Fruit fly (Drosophila melanogaster): ENCODE results near the gene eIF1A.
A peak's percentile ranks its signal among the peaks of the same experiment; 100 is the strongest.

Gene eIF1A

DNA sequence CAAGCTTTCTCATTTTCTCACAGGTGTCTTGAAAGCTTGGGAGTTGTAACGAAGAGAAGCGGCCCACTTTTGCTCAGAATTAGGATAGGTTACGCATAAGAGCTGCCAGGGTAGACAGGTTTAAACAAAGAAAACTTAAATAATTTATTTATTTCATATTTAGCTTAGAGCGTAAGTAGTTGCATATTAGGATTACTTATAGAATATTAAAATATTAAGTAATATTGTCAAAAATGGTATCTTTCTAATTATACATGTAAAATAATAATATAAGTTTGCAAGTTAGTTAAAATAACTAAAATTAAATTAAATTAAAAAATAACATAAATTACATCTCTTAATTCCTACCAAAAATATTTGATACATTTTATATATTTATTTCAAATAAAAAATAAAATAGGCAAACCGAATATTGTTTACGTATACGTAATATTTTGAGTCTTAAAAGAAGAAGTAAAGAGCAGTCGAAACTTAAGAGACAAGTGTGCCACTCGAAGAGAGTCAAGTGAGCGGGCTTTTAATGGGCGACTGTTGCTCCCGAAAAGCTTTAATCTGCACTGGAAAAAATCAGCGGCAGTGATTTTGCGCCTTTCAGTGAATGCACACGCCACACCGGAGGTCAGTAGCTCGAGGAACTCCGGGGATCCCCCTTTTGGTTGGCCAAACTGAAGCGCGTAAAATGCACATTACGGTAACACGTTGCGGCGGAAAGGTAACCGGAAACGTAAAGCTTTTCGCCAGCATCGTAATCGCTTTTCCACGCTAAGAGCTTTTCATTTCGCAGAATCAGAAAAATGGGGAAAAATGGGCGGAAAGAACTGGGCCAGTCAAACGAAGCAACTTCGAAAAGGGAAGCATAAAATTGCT lies 40.6 kb downstream of the eIF1A start (continued):
- TF ChIP-seq crc (GFP tag; optimal IDR thresholded peaks at IDR 0.05) = no peak
- TF ChIP-seq vnd (GFP tag; IDR thresholded peaks at IDR 0.05; ENCODE audit: partially characterized antibody) = no peak
- TF ChIP-seq stc (GFP tag; IDR thresholded peaks at IDR 0.05) = 0 out of 2 replicates have a peak, but pooled peaks have one; percentile 32
- peak; percentile 93 for TF ChIP-seq scrt (GFP tag; optimal IDR thresholded peaks at IDR 0.05)
- TF ChIP-seq CG12744 (GFP tag; optimal IDR thresholded peaks at IDR 0.05) = no peak
- TF ChIP-seq her (GFP tag; optimal IDR thresholded peaks at IDR 0.05) = peak; percentile 48
- TF ChIP-seq CG13287 (GFP tag; IDR thresholded peaks at IDR 0.05; ENCODE audit: partially characterized antibody) = peak; percentile 28; the same call in 1 of the 2 replicates
- TF ChIP-seq CG4404 (GFP tag; IDR thresholded peaks at IDR 0.05) = no peak
- TF ChIP-seq Hand (GFP tag; optimal IDR thresholded peaks at IDR 0.05) = peak; percentile 27
- TF ChIP-seq pho (GFP tag; optimal IDR thresholded peaks at IDR 0.05) = peak; percentile 20
- TF ChIP-seq nerfin-2 (GFP tag; IDR thresholded peaks at IDR 0.05; ENCODE audit: partially characterized antibody) = no peak
- TF ChIP-seq CG6791 (GFP tag; IDR thresholded peaks at IDR 0.05; ENCODE audit: partially characterized antibody) = no peak
- no peak for TF ChIP-seq cato (GFP tag; optimal IDR thresholded peaks at IDR 0.05; ENCODE audit: borderline replicate concordance)
- peak; percentile 44 for TF ChIP-seq CG18599 (GFP tag; optimal IDR thresholded peaks at IDR 0.05)
- TF ChIP-seq CG7745 (tag; optimal IDR thresholded peaks at IDR 0.05) = no peak
- no peak for TF ChIP-seq YL-1 (GFP tag; optimal IDR thresholded peaks at IDR 0.05)
- TF ChIP-seq Xrp1 (GFP tag; IDR thresholded peaks at IDR 0.05) = peak; percentile 28; the same call in 1 of the 2 replicates
- peak; percentile 4 for TF ChIP-seq Dek (tag; optimal IDR thresholded peaks at IDR 0.05)
- TF ChIP-seq pan (optimal IDR thresholded peaks at IDR 0.05) = no peak
- peak in 1 of 2 experiments; percentile 47 for TF ChIP-seq pan (GFP tag; optimal IDR thresholded peaks at IDR 0.05 in 1 of 2, IDR thresholded peaks at IDR 0.05 in 1 of 2)
- no peak for TF ChIP-seq HmgZ (tag; optimal IDR thresholded peaks at IDR 0.05)
- TF ChIP-seq Ets65A (GFP tag) = peak; percentile 88
- no peak for TF ChIP-seq wdn (GFP tag; IDR thresholded peaks at IDR 0.05)
- TF ChIP-seq nom (GFP tag; optimal IDR thresholded peaks at IDR 0.05) = no peak
- no peak for TF ChIP-seq fd96Cb (tag; optimal IDR thresholded peaks at IDR 0.05)
- no peak for TF ChIP-seq CG10654 (GFP tag; optimal IDR thresholded peaks at IDR 0.05)
- TF ChIP-seq dmrt99B (tag; optimal IDR thresholded peaks at IDR 0.05) = peak; percentile 15
- no peak for TF ChIP-seq bsh (GFP tag; optimal IDR thresholded peaks at IDR 0.05)
- peak; percentile 78 for TF ChIP-seq ci (GFP tag; IDR thresholded peaks at IDR 0.05)
- peak; percentile 54; the same call in 1 of the 2 replicates for TF ChIP-seq slbo (GFP tag; IDR thresholded peaks at IDR 0.05)
- peak; percentile 10 for TF ChIP-seq NfI (GFP tag; optimal IDR thresholded peaks at IDR 0.05)
- TF ChIP-seq NK7.1 (GFP tag; optimal IDR thresholded peaks at IDR 0.05) = no peak
- TF ChIP-seq Bgb (GFP tag; IDR thresholded peaks at IDR 0.05; ENCODE audit: partially characterized antibody) = no peak
- TF ChIP-seq Usf (GFP tag; optimal IDR thresholded peaks at IDR 0.05) = no peak
- peak; percentile 28 for TF ChIP-seq PHDP (tag; optimal IDR thresholded peaks at IDR 0.05)
- TF ChIP-seq disco-r (GFP tag; optimal IDR thresholded peaks at IDR 0.05) = peak; percentile 30
- no peak for TF ChIP-seq sr (GFP tag; IDR thresholded peaks at IDR 0.05)
- TF ChIP-seq Hmx (GFP tag; optimal IDR thresholded peaks at IDR 0.05) = no peak
- no peak for TF ChIP-seq CG13123 (GFP tag; optimal IDR thresholded peaks at IDR 0.05)
- no peak for TF ChIP-seq pnt (GFP tag; optimal IDR thresholded peaks at IDR 0.05)
- 0 out of 3 replicates have a peak, but pooled peaks have one; percentile 34 for TF ChIP-seq Mrtf (GFP tag; IDR thresholded peaks at IDR 0.05)
- TF ChIP-seq grau (tag; optimal IDR thresholded peaks at IDR 0.05) = peak; percentile 46
- TF ChIP-seq lov (optimal IDR thresholded peaks at IDR 0.05) = no peak
- TF ChIP-seq lov (GFP tag; IDR thresholded peaks at IDR 0.05) = 0 out of 3 replicates have a peak, but pooled peaks have one; percentile 47
- no peak for TF ChIP-seq Nf-YC (tag; optimal IDR thresholded peaks at IDR 0.05)
- peak; percentile 39; the same call in 1 of the 3 replicates for TF ChIP-seq ken (GFP tag; IDR thresholded peaks at IDR 0.05)
- peak; percentile 38 for TF ChIP-seq sob (GFP tag; IDR thresholded peaks at IDR 0.05)
- TF ChIP-seq pita (GFP tag; optimal IDR thresholded peaks at IDR 0.05) = no peak
- no peak for TF ChIP-seq Hsf (GFP tag; optimal IDR thresholded peaks at IDR 0.05)
